Worm (Caenorhabditis elegans): Measurements from ENCODE around the gene str-73.

The str-73 gene

DNA sequence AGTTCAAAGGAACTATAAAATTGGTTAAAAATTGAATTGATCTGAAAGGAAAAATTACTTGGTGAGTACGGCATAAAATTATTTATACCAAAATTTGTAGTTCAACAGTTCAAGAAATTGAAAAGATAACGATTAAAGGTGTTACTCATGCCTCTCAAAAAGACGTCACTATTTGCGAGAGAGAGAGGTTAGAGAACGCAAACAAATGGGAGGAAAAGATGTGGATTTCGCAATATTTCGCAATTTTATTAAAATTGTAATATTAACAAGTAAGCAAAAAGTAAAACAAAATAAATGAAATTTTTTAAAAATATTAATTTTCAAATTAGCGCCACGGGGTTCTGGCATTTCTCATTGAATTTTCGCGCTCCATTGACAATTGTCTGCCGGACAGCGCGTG lies 34.9 kb upstream of the str-73 start, which contains the start of gene F13A7.11:
Gene F13A7.11 (minus strand): TSS at position 174 of the 400 bp plus-strand sequence.
- no peak for TF ChIP-seq nhr-237 (tag; optimal IDR thresholded peaks at IDR 0.05)
- TF ChIP-seq sptf-1 (tag; optimal IDR thresholded peaks at IDR 0.05) = no peak
- TF ChIP-seq ces-1 (GFP tag; optimal IDR thresholded peaks at IDR 0.05) = no peak
- TF ChIP-seq ham-2 (GFP tag; optimal IDR thresholded peaks at IDR 0.05) = no peak
- TF ChIP-seq ceh-83 (GFP tag; optimal IDR thresholded peaks at IDR 0.05) = no peak
- TF ChIP-seq mep-1 (tag; optimal IDR thresholded peaks at IDR 0.05) = no peak
- no peak for TF ChIP-seq snpc-4 (tag; optimal IDR thresholded peaks at IDR 0.05)
- TF ChIP-seq cnd-1 (tag; optimal IDR thresholded peaks at IDR 0.05) = no peak
- TF ChIP-seq drap-1 (GFP tag; optimal IDR thresholded peaks at IDR 0.05) = no peak
- no peak for TF ChIP-seq hlh-1 (tag; optimal IDR thresholded peaks at IDR 0.05)
- TF ChIP-seq lsy-2 (tag; optimal IDR thresholded peaks at IDR 0.05) = no peak
- no peak for TF ChIP-seq M03D4.4 (tag; optimal IDR thresholded peaks at IDR 0.05)
- TF ChIP-seq unc-39 (tag; optimal IDR thresholded peaks at IDR 0.05) = no peak
- TF ChIP-seq flh-1 (GFP tag; optimal IDR thresholded peaks at IDR 0.05) = no peak
- TF ChIP-seq nhr-76 (tag; optimal IDR thresholded peaks at IDR 0.05) = no peak
- TF ChIP-seq lin-13 (tag; optimal IDR thresholded peaks at IDR 0.05) = no peak
- no peak for TF ChIP-seq pha-4 (tag; optimal IDR thresholded peaks at IDR 0.05)
- no peak for TF ChIP-seq sem-2 (GFP tag; optimal IDR thresholded peaks at IDR 0.05)
- no peak for TF ChIP-seq mab-5 (tag; optimal IDR thresholded peaks at IDR 0.05)

DNA sequence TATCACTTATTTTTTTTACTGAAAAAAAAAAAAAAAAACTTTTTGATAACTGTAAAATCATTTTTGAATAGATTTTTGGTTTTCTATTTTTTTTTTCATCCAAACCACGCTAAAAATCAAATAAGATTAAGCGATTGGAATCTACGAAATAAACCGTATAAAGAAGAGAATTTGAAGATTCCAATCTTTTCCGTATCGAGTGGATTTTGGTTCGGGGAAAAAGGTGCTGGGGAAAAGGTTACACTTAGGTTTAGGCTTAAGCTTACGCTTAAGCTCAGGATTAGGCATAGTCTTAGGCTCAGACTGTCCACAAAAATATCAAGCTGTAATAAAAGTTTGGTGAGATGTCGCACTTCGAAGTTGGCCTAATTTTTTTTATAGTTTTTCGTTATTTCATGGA lies 34.3 kb upstream of the str-73 start, which contains the start of gene F13A7.12:
Gene F13A7.12 (plus strand): TSS at position 301 of the 400 bp plus-strand sequence.
- TF ChIP-seq zip-8 (tag; optimal IDR thresholded peaks at IDR 0.05) = no peak
- no peak for TF ChIP-seq tbx-8 (GFP tag; optimal IDR thresholded peaks at IDR 0.05)
- no peak for TF ChIP-seq snpc-4 (tag; optimal IDR thresholded peaks at IDR 0.05)

DNA sequence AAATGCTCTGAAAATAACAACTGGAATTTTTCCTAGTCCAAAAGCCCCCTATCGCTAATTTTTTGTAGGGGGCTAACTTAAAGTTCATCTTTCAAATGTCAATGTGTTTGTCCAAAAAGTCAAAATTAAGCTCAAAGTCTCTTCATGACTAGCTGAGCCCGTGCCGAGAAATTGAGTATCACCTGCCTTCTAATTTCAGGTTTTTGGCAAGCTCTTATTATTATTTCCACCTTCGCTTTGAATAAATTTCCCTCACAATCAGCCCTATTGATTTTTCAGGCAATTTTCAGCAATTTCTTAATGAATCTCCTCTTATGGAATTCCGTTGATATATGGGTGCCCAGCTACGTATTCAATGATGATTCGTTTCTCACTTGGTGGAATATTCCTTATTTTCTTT lies 30.7 kb upstream of the str-73 start, which contains the start of gene sre-36:
Gene sre-36 (plus strand): TSS at position 301 of the 400 bp plus-strand sequence.
- TF ChIP-seq snpc-4 (tag; optimal IDR thresholded peaks at IDR 0.05) (no peak), ceh-83 (GFP tag; optimal IDR thresholded peaks at IDR 0.05) (no peak), blmp-1 (tag; optimal IDR thresholded peaks at IDR 0.05) (no peak), mep-1 (tag; optimal IDR thresholded peaks at IDR 0.05) (no peak), ceh-43 (GFP tag; optimal IDR thresholded peaks at IDR 0.05) (no peak), ham-2 (GFP tag; optimal IDR thresholded peaks at IDR 0.05) (no peak), mls-2 (tag; optimal IDR thresholded peaks at IDR 0.05) (no peak), tbx-8 (GFP tag; optimal IDR thresholded peaks at IDR 0.05) (no peak), nhr-237 (tag; optimal IDR thresholded peaks at IDR 0.05) (no peak), sem-2 (GFP tag; optimal IDR thresholded peaks at IDR 0.05) (no peak), lin-13 (tag; optimal IDR thresholded peaks at IDR 0.05) (no peak), mab-5 (tag; optimal IDR thresholded peaks at IDR 0.05) (no peak), M03D4.4 (tag; optimal IDR thresholded peaks at IDR 0.05) (no peak)

DNA sequence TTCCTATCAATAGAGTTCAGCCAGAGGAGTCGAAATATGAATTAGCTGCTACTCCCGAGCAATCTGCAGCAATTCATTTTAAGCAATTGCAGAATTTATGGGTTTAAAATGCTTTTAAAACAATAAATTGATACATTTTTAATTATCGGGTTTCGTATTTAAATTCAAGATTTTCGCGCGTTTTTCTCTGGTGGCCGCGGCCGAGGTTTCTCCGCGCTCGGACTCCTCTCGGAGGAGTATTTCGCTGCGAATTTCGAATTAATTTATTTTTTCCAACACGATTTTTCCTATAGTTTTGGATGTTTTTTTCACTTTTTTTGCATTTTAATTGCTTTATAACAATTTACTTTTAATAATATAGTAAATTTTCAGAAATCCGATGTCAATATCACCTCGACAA lies 28.5 kb upstream of the str-73 start, which contains the start of gene F13A7.14:
Gene F13A7.14 (plus strand): TSS at position 373 of the 400 bp plus-strand sequence.
- TF ChIP-seq lsy-2 (tag; optimal IDR thresholded peaks at IDR 0.05) (peak; percentile 59), M03D4.4 (tag; optimal IDR thresholded peaks at IDR 0.05) (no peak), ztf-11 (tag; optimal IDR thresholded peaks at IDR 0.05) (no peak), ces-1 (GFP tag; optimal IDR thresholded peaks at IDR 0.05) (peak; percentile 52), cnd-1 (tag; optimal IDR thresholded peaks at IDR 0.05) (no peak), unc-120 (tag; optimal IDR thresholded peaks at IDR 0.05; ENCODE audit: poor library complexity, severe bottlenecking) (no peak), sem-2 (GFP tag; optimal IDR thresholded peaks at IDR 0.05) (no peak), ceh-43 (GFP tag; optimal IDR thresholded peaks at IDR 0.05) (peak; percentile 21), tbx-8 (GFP tag; optimal IDR thresholded peaks at IDR 0.05) (no peak), ceh-39 (tag; optimal IDR thresholded peaks at IDR 0.05) (no peak), ceh-83 (GFP tag; optimal IDR thresholded peaks at IDR 0.05) (no peak), nhr-2 (tag; optimal IDR thresholded peaks at IDR 0.05) (no peak), nhr-237 (tag; optimal IDR thresholded peaks at IDR 0.05) (peak; percentile 47), drap-1 (GFP tag; optimal IDR thresholded peaks at IDR 0.05) (no peak), sptf-1 (tag; optimal IDR thresholded peaks at IDR 0.05) (peak; percentile 38), snpc-4 (tag; optimal IDR thresholded peaks at IDR 0.05) (no peak), pha-4 (tag; optimal IDR thresholded peaks at IDR 0.05) (no peak), bed-3 (GFP tag; optimal IDR thresholded peaks at IDR 0.05) (no peak), hlh-1 (tag; optimal IDR thresholded peaks at IDR 0.05) (no peak), mep-1 (tag; optimal IDR thresholded peaks at IDR 0.05) (peak; percentile 17), flh-1 (GFP tag; optimal IDR thresholded peaks at IDR 0.05) (no peak), unc-62 (GFP tag; optimal IDR thresholded peaks at IDR 0.05) (no peak), nhr-76 (tag; optimal IDR thresholded peaks at IDR 0.05) (no peak), elt-1 (tag; optimal IDR thresholded peaks at IDR 0.05; ENCODE audit: borderline replicate concordance, insufficient read depth) (no peak), mls-2 (tag; optimal IDR thresholded peaks at IDR 0.05) (no peak), elt-3 (tag; optimal IDR thresholded peaks at IDR 0.05) (no peak), zip-8 (tag; optimal IDR thresholded peaks at IDR 0.05) (no peak), nhr-12 (tag; optimal IDR thresholded peaks at IDR 0.05) (no peak), blmp-1 (tag; optimal IDR thresholded peaks at IDR 0.05) (no peak), unc-39 (tag; optimal IDR thresholded peaks at IDR 0.05) (no peak), lin-32 (GFP tag; optimal IDR thresholded peaks at IDR 0.05) (no peak), ham-2 (GFP tag; optimal IDR thresholded peaks at IDR 0.05) (no peak), nhr-28 (tag; optimal IDR thresholded peaks at IDR 0.05) (no peak), lin-13 (tag; optimal IDR thresholded peaks at IDR 0.05) (peak; percentile 22), mab-5 (tag; optimal IDR thresholded peaks at IDR 0.05) (no peak)
